Fruit fly (Drosophila melanogaster): Measurements from ENCODE around the gene CG13101.

CG13101 gene

dm6 chr2L:8997285-8997684 is 12.6 kb upstream of the CG13101 start, which contains the start of the genes alien and CG18661 (continued):
- TF ChIP-seq CG42726 (GFP tag; IDR thresholded peaks at IDR 0.05; ENCODE audit: partially characterized antibody) (no peak), MBD-R2 (GFP tag; IDR thresholded peaks at IDR 0.05) (peak; percentile 99), HLHmδ (GFP tag; optimal IDR thresholded peaks at IDR 0.05) (no peak), Bteb2 (GFP tag; optimal IDR thresholded peaks at IDR 0.05) (peak; percentile 67), dimm (GFP tag; IDR thresholded peaks at IDR 0.05) (peak; percentile 89), CG8924 (tag; optimal IDR thresholded peaks at IDR 0.05) (peak; percentile 42), gce (GFP tag; IDR thresholded peaks at IDR 0.05) (peak; percentile 58; the same call in 2 of the 3 replicates), dysf (GFP tag; IDR thresholded peaks at IDR 0.05) (peak; percentile 91), Antp (GFP tag; optimal IDR thresholded peaks at IDR 0.05) (peak; percentile 94), wek (GFP tag; optimal IDR thresholded peaks at IDR 0.05) (no peak), HmgZ (tag; optimal IDR thresholded peaks at IDR 0.05) (peak; percentile 78), mld (GFP tag; IDR thresholded peaks at IDR 0.05; ENCODE audit: partially characterized antibody) (no peak), CG33557 (GFP tag; optimal IDR thresholded peaks at IDR 0.05) (peak; percentile 27), dpn (GFP tag; optimal IDR thresholded peaks at IDR 0.05) (peak; percentile 93 to 96), CG13894 (tag; optimal IDR thresholded peaks at IDR 0.05) (peak; percentile 72), CG2116 (GFP tag; optimal IDR thresholded peaks at IDR 0.05) (peak; percentile 69), CG7271 (tag; optimal IDR thresholded peaks at IDR 0.05) (no peak), vvl (GFP tag; IDR thresholded peaks at IDR 0.05) (peak; percentile 92), ems (GFP tag; optimal IDR thresholded peaks at IDR 0.05) (peak; percentile 91), CG4617 (GFP tag; optimal IDR thresholded peaks at IDR 0.05; ENCODE audit: borderline replicate concordance) (peak; percentile 80), Neu2 (GFP tag; optimal IDR thresholded peaks at IDR 0.05; ENCODE audit: borderline replicate concordance) (peak; percentile 45), CG12659 (GFP tag; optimal IDR thresholded peaks at IDR 0.05) (peak; percentile 82), fu2 (GFP tag; optimal IDR thresholded peaks at IDR 0.05) (peak; percentile 86), klu (GFP tag; IDR thresholded peaks at IDR 0.05) (peak; percentile 68; the same call in 1 of the 2 replicates), exex (tag; optimal IDR thresholded peaks at IDR 0.05) (peak; percentile 32), vnd (GFP tag; IDR thresholded peaks at IDR 0.05; ENCODE audit: partially characterized antibody) (peak; percentile 60; the same call in 2 of the 3 replicates), CG9437 (GFP tag; optimal IDR thresholded peaks at IDR 0.05) (peak; percentile 16), Doc3 (GFP tag; IDR thresholded peaks at IDR 0.05; ENCODE audit: partially characterized antibody) (no peak), CG5245 (GFP tag; optimal IDR thresholded peaks at IDR 0.05) (peak; percentile 28), sens (GFP tag) (peak; percentile 98), BtbVII (GFP tag; optimal IDR thresholded peaks at IDR 0.05) (no peak), CG13296 (GFP tag; optimal IDR thresholded peaks at IDR 0.05) (peak; percentile 0), NC2β (GFP tag; optimal IDR thresholded peaks at IDR 0.05) (peak; percentile 70), gfzf (GFP tag; optimal IDR thresholded peaks at IDR 0.05) (peak; percentile 88), CG13287 (GFP tag; IDR thresholded peaks at IDR 0.05; ENCODE audit: partially characterized antibody) (peak; percentile 81), onecut (GFP tag; IDR thresholded peaks at IDR 0.05) (peak; percentile 89), ERR (GFP tag; optimal IDR thresholded peaks at IDR 0.05) (peak; percentile 62), Abd-B (GFP tag; optimal IDR thresholded peaks at IDR 0.05) (peak; percentile 96), Dad (GFP tag; optimal IDR thresholded peaks at IDR 0.05) (peak; percentile 59), H2.0 (GFP tag; IDR thresholded peaks at IDR 0.05) (peak; percentile 98), luna (GFP tag; optimal IDR thresholded peaks at IDR 0.05) (peak; percentile 94), row (GFP tag; IDR thresholded peaks at IDR 0.05) (peak; percentile 97), dmrt11E (tag; optimal IDR thresholded peaks at IDR 0.05) (peak; percentile 92), CG14441 (GFP tag; IDR thresholded peaks at IDR 0.05) (peak; percentile 91), Hsf (GFP tag; optimal IDR thresholded peaks at IDR 0.05) (peak; percentile 85), Hand (GFP tag; optimal IDR thresholded peaks at IDR 0.05) (no peak), CG6654 (GFP tag; optimal IDR thresholded peaks at IDR 0.05) (no peak), rib (GFP tag; IDR thresholded peaks at IDR 0.05) (peak; percentile 80; the same call in 1 of the 2 replicates), CG17361 (GFP tag; IDR thresholded peaks at IDR 0.05) (peak; percentile 73), CG9727 (GFP tag; optimal IDR thresholded peaks at IDR 0.05) (peak; percentile 58)
